Worm (Caenorhabditis elegans) whole organism, late embryonic: ENCODE measurements around the gene slcr-46.3.

Experiments
- C08G9.2 ChIP-seq: sonication (generic microtip); optimal IDR thresholded peaks from 2 replicates; lab custom pipeline; 2016; ENCODE audit warnings: mild to moderate bottlenecking, missing genetic modification characterization, moderate library complexity, missing compliant biosample characterization
- Y22D7AL.16 ChIP-seq: sonication (generic microtip); optimal IDR thresholded peaks from 2 replicates; lab custom pipeline; 2016; ENCODE audit warnings: missing genetic modification characterization, missing compliant biosample characterization
- ahr-1 ChIP-seq: sonication (generic microtip); optimal IDR thresholded peaks from 2 replicates; lab custom pipeline; 2016; ENCODE audit warnings: missing genetic modification characterization, missing compliant biosample characterization
- ceh-14 ChIP-seq: sonication (generic microtip); optimal IDR thresholded peaks from 2 replicates; lab custom pipeline; 2016; ENCODE audit warnings: missing genotype, missing genetic modification characterization, missing compliant biosample characterization
- ceh-18 ChIP-seq: sonication (generic microtip); optimal IDR thresholded peaks from 2 replicates; lab custom pipeline; 2016; ENCODE audit warnings: missing genetic modification characterization, missing compliant biosample characterization
- ceh-24 ChIP-seq: sonication (generic microtip); optimal IDR thresholded peaks from 2 replicates; lab custom pipeline; 2016; ENCODE audit warnings: mild to moderate bottlenecking, missing genetic modification characterization, missing compliant biosample characterization
- ceh-30 ChIP-seq: fragments of 150-350 bp; optimal IDR thresholded peaks from 2 replicates; lab custom pipeline; 2014; ENCODE audit warnings: missing biosample characterization, missing genetic modification characterization
- ceh-31 ChIP-seq: sonication (generic microtip); optimal IDR thresholded peaks from 2 replicates; lab custom pipeline; 2016; ENCODE audit warnings: missing genetic modification characterization, missing compliant biosample characterization
- dmd-4 ChIP-seq: sonication (generic microtip); optimal IDR thresholded peaks from 2 replicates; lab custom pipeline; 2016; ENCODE audit warnings: borderline replicate concordance, missing genetic modification characterization, missing compliant biosample characterization
- elt-2 ChIP-seq: sonication (generic microtip); optimal IDR thresholded peaks from 2 replicates; lab custom pipeline; 2016; ENCODE audit warnings: missing genetic modification reagents, missing genetic modification characterization, missing compliant biosample characterization
- elt-4 ChIP-seq: sonication (generic microtip); optimal IDR thresholded peaks from 2 replicates; lab custom pipeline; 2016; ENCODE audit warnings: missing genetic modification characterization, missing compliant biosample characterization
- eyg-1 ChIP-seq: sonication (generic microtip); optimal IDR thresholded peaks from 2 replicates; lab custom pipeline; 2016; ENCODE audit warnings: missing genotype, missing genetic modification characterization, missing compliant biosample characterization
- fax-1 ChIP-seq: sonication (generic microtip); optimal IDR thresholded peaks from 2 replicates; lab custom pipeline; 2016; ENCODE audit warnings: missing genotype, missing genetic modification characterization, missing compliant biosample characterization
- fkh-10 ChIP-seq: fragments of 150-350 bp; optimal IDR thresholded peaks from 2 replicates; lab custom pipeline; 2014; ENCODE audit warnings: missing biosample characterization, missing genetic modification reagents, missing genetic modification characterization
- fkh-6 ChIP-seq: sonication (generic microtip); optimal IDR thresholded peaks from 2 replicates; lab custom pipeline; 2016; ENCODE audit warnings: missing genetic modification characterization, missing compliant biosample characterization
- hlh-13 ChIP-seq: fragments of 200-800 bp; sonication (Bioruptor generic); optimal IDR thresholded peaks from 2 replicates; lab custom pipeline; 2018; ENCODE audit warnings: mild to moderate bottlenecking, missing genetic modification characterization, missing compliant biosample characterization
- hlh-30 ChIP-seq: sonication (generic microtip); optimal IDR thresholded peaks from 2 replicates; lab custom pipeline; 2017; ENCODE audit warnings: antibody characterized with exemption, missing genetic modification characterization, missing compliant biosample characterization; ENCODE audit not compliant: insufficient read depth
- hlh-6 ChIP-seq: sonication (generic microtip); optimal IDR thresholded peaks from 2 replicates; lab custom pipeline; 2016; ENCODE audit warnings: missing genotype, missing genetic modification characterization, missing compliant biosample characterization
- lin-11 ChIP-seq: fragments of 200-800 bp; sonication (Bioruptor generic); optimal IDR thresholded peaks from 2 replicates; lab custom pipeline; 2018; ENCODE audit warnings: mild to moderate bottlenecking, missing genetic modification characterization, missing compliant biosample characterization
- nfya-1 ChIP-seq: sonication (generic microtip); optimal IDR thresholded peaks from 2 replicates; lab custom pipeline; 2017; ENCODE audit warnings: missing genetic modification characterization, mild to moderate bottlenecking, missing compliant biosample characterization, antibody characterized with exemption, moderate library complexity
- nhr-11 ChIP-seq: fragments of 150-350 bp; optimal IDR thresholded peaks from 2 replicates; lab custom pipeline; 2014; ENCODE audit warnings: missing biosample characterization, missing genetic modification characterization
- nhr-232 ChIP-seq: sonication (generic microtip); optimal IDR thresholded peaks from 2 replicates; lab custom pipeline; 2016; ENCODE audit warnings: missing genetic modification characterization, missing compliant biosample characterization
- npax-4 ChIP-seq: sonication (generic microtip); optimal IDR thresholded peaks from 2 replicates; lab custom pipeline; 2016; ENCODE audit warnings: missing genetic modification characterization, missing compliant biosample characterization
- pha-4 ChIP-seq: fragments of 150-350 bp; optimal IDR thresholded peaks from 2 replicates; lab custom pipeline; 2018; ENCODE audit warnings: missing biosample characterization, missing genetic modification reagents, missing genetic modification characterization
- pros-1 ChIP-seq: fragments of 150-350 bp; optimal IDR thresholded peaks from 2 replicates; lab custom pipeline; 2014; ENCODE audit warnings: missing biosample characterization, missing genetic modification reagents, missing genetic modification characterization
- ref-2 ChIP-seq: sonication (generic microtip); optimal IDR thresholded peaks from 2 replicates; lab custom pipeline; 2016; ENCODE audit warnings: missing genetic modification characterization, missing compliant biosample characterization
- rnt-1 ChIP-seq: sonication (generic microtip); optimal IDR thresholded peaks from 2 replicates; lab custom pipeline; 2016; ENCODE audit warnings: missing genetic modification characterization, missing compliant biosample characterization
- sox-4 ChIP-seq: sonication (generic microtip); optimal IDR thresholded peaks from 2 replicates; lab custom pipeline; 2017; ENCODE audit warnings: mild to moderate bottlenecking, missing genetic modification characterization, inconsistent platforms, missing compliant biosample characterization
- tbx-2 ChIP-seq: sonication (generic microtip); optimal IDR thresholded peaks from 2 replicates; lab custom pipeline; 2016; ENCODE audit warnings: missing genetic modification characterization, missing compliant biosample characterization
- tbx-7 ChIP-seq: sonication (generic microtip); optimal IDR thresholded peaks from 2 replicates; lab custom pipeline; 2016; ENCODE audit warnings: missing genotype, missing genetic modification characterization, missing compliant biosample characterization
- unc-3 ChIP-seq, 2 experiments: fragments of 200-800 bp in 1 of 2; sonication (Bioruptor generic) in 1 of 2; sonication (generic microtip) in 1 of 2; conservative IDR thresholded peaks in 1 of 2; optimal IDR thresholded peaks in 1 of 2; 2 replicates each; pipeline versions ENCODE4 v1.3.6 to Lab custom; 2016 to 2022; ENCODE audit warnings: missing compliant biosample characterization in 2 of 2, missing genetic modification characterization in 2 of 2, missing genetic modification reagents in 1 of 2
- unc-42 ChIP-seq: sonication (generic microtip); optimal IDR thresholded peaks from 2 replicates; lab custom pipeline; 2016; ENCODE audit warnings: missing genotype, missing genetic modification characterization, missing compliant biosample characterization
- ztf-16 ChIP-seq: sonication (generic microtip); optimal IDR thresholded peaks from 2 replicates; lab custom pipeline; 2017; ENCODE audit warnings: missing genetic modification characterization, missing compliant biosample characterization

The slcr-46.3 gene

ce11 chrV:9714909-9715308 is 9.0 kb downstream of the slcr-46.3 start, which contains the start of gene F40F9.3:
TSS of gene F40F9.3 (plus strand) at chrV:9715209.
- TF ChIP-seq nhr-232 (tag; lab: Kevin White, UChicago) (no peak), pha-4 (tag; lab: Kevin White, UChicago) (no peak), hlh-13 (no peak), unc-3 (GFP tag; conservative IDR thresholded peaks at IDR 0.05; lab: Robert Waterston, UW) (no peak), unc-3 (tag; optimal IDR thresholded peaks at IDR 0.05; lab: Kevin White, UChicago) (no peak), C08G9.2 (tag; lab: Kevin White, UChicago) (no peak), pros-1 (tag; lab: Kevin White, UChicago) (no peak), ceh-14 (tag; lab: Kevin White, UChicago) (no peak), sox-4 (tag; lab: Kevin White, UChicago) (no peak), ref-2 (tag; lab: Kevin White, UChicago) (no peak), ahr-1 (tag; lab: Kevin White, UChicago) (no peak), hlh-6 (tag; lab: Kevin White, UChicago) (no peak), rnt-1 (tag; lab: Kevin White, UChicago) (no peak), hlh-30 (tag; lab: Kevin White, UChicago) (no peak)

- TF ChIP-seq elt-4 (no peak), hlh-13 (no peak), nfya-1 (tag; lab: Kevin White, UChicago) (no peak), npax-4 (tag; lab: Kevin White, UChicago) (no peak), fkh-10 (GFP tag; lab: Kevin White, UChicago) (no peak), ceh-30 (tag; lab: Kevin White, UChicago) (no peak), sox-4 (tag; lab: Kevin White, UChicago) (no peak), unc-42 (no peak), fkh-6 (no peak), lin-11 (no peak)
Observed at ce11 chrV:9713532-9713931, 10.4 kb downstream of the slcr-46.3 start, which contains the start of gene F40F9.10. TSS of gene F40F9.10 (minus strand) at chrV:9713632.

- no peak for TF ChIP-seq Y22D7AL.16 (tag; lab: Kevin White, UChicago)
- no peak for TF ChIP-seq nhr-232 (tag; lab: Kevin White, UChicago)
- no peak for TF ChIP-seq ztf-16
- TF ChIP-seq elt-2 (tag; lab: Kevin White, UChicago) = no peak
- TF ChIP-seq npax-4 (tag; lab: Kevin White, UChicago) = no peak
Observed at ce11 chrV:9712418-9713173, 11.3 kb downstream of the slcr-46.3 start.

- TF ChIP-seq elt-2 (tag; lab: Kevin White, UChicago) (peak; percentile 81), nfya-1 (tag; lab: Kevin White, UChicago) (no peak), tbx-2 (tag; lab: Kevin White, UChicago) (no peak), hlh-6 (tag; lab: Kevin White, UChicago) (no peak)
Observed at ce11 chrV:9711174-9711573, 12.7 kb downstream of the slcr-46.3 start.

- TF ChIP-seq ceh-31 (tag; lab: Kevin White, UChicago) (no peak), elt-2 (tag; lab: Kevin White, UChicago) (no peak), lin-11 (no peak), fax-1 (tag; lab: Kevin White, UChicago) (no peak), eyg-1 (tag; lab: Kevin White, UChicago) (no peak), fkh-10 (GFP tag; lab: Kevin White, UChicago) (no peak), nfya-1 (tag; lab: Kevin White, UChicago) (no peak), Y22D7AL.16 (tag; lab: Kevin White, UChicago) (no peak), ceh-18 (tag; lab: Kevin White, UChicago) (no peak), dmd-4 (tag; lab: Kevin White, UChicago) (no peak), ztf-16 (no peak), hlh-6 (tag; lab: Kevin White, UChicago) (no peak), tbx-7 (tag; lab: Kevin White, UChicago) (no peak), unc-3 (GFP tag; conservative IDR thresholded peaks at IDR 0.05; lab: Robert Waterston, UW) (no peak), unc-3 (tag; optimal IDR thresholded peaks at IDR 0.05; lab: Kevin White, UChicago) (no peak), nhr-11 (tag; lab: Kevin White, UChicago) (no peak), ceh-30 (tag; lab: Kevin White, UChicago) (no peak), ceh-24 (no peak), hlh-30 (tag; lab: Kevin White, UChicago) (no peak)
Observed at ce11 chrV:9709747-9710146, 14.2 kb downstream of the slcr-46.3 start, which contains the start of gene tag-120. TSS of gene tag-120 (minus strand) at chrV:9709814.
